Worm (Caenorhabditis elegans) whole organism, L3 larva: ENCODE data around the gene smi-1.
A peak's percentile ranks its signal among the peaks of the same experiment; 100 is the strongest.

ENCODE experiments used
- R02D3.7 ChIP-seq: fragments of 150-350 bp; optimal IDR thresholded peaks from 2 replicates; lab custom pipeline; 2014; ENCODE audit warnings: missing biosample characterization, missing genetic modification characterization
- ZK546.5 ChIP-seq: sonication (generic microtip); optimal IDR thresholded peaks from 2 replicates; lab custom pipeline; 2017; ENCODE audit warnings: missing biosample characterization, missing genetic modification characterization
- aly-2 ChIP-seq: fragments of 150-350 bp; optimal IDR thresholded peaks from 2 replicates; lab custom pipeline; 2014; ENCODE audit warnings: missing biosample characterization, missing genetic modification characterization
- ama-1 ChIP-seq: fragments of 150-350 bp; optimal IDR thresholded peaks from 2 replicates; lab custom pipeline; 2018
- ceh-16 ChIP-seq: sonication (generic microtip); optimal IDR thresholded peaks from 2 replicates; lab custom pipeline; 2017; ENCODE audit warnings: missing biosample characterization, missing genetic modification characterization
- ceh-28 ChIP-seq: fragments of 150-350 bp; optimal IDR thresholded peaks from 2 replicates; lab custom pipeline; 2014; ENCODE audit warnings: missing biosample characterization, missing genetic modification reagents, missing genetic modification characterization
- ceh-82 ChIP-seq: fragments of 150-350 bp; optimal IDR thresholded peaks from 2 replicates; lab custom pipeline; 2014; ENCODE audit warnings: missing biosample characterization, missing genetic modification characterization
- ceh-9 ChIP-seq: sonication (generic microtip); optimal IDR thresholded peaks from 2 replicates; lab custom pipeline; 2018; ENCODE audit warnings: missing biosample characterization, missing genetic modification characterization
- daf-12 ChIP-seq: fragments of 150-350 bp; optimal IDR thresholded peaks from 2 replicates; lab custom pipeline; 2014; ENCODE audit warnings: missing biosample characterization, missing genetic modification reagents, missing genetic modification characterization
- egl-27 ChIP-seq: sonication (generic microtip); optimal IDR thresholded peaks from 4 replicates; lab custom pipeline; 2017; ENCODE audit warnings: missing biosample characterization, missing genetic modification reagents, missing genetic modification characterization
- egl-5 ChIP-seq: fragments of 150-350 bp; optimal IDR thresholded peaks from 2 replicates; lab custom pipeline; 2017; ENCODE audit warnings: missing biosample characterization, missing genetic modification reagents, missing genetic modification characterization, inconsistent platforms
- elt-1 ChIP-seq: fragments of 150-350 bp; optimal IDR thresholded peaks from 2 replicates; lab custom pipeline; 2014; ENCODE audit warnings: missing biosample characterization, missing genetic modification characterization
- elt-2 ChIP-seq: sonication (generic microtip); optimal IDR thresholded peaks from 2 replicates; lab custom pipeline; 2016; ENCODE audit warnings: missing genetic modification reagents, mild to moderate bottlenecking, missing genetic modification characterization, missing compliant biosample characterization
- elt-3 ChIP-seq, 3 experiments: fragments of 150-350 bp in 1 of 3; sonication (generic microtip) in 2 of 3; optimal IDR thresholded peaks; 2 replicates in 2 of 3; 4 replicates in 1 of 3; lab custom pipeline; 2014 to 2017; ENCODE audit warnings: missing biosample characterization in 3 of 3, missing genetic modification characterization in 3 of 3
- eor-1 ChIP-seq, 2 experiments: fragments of 150-350 bp; optimal IDR thresholded peaks; 2 replicates each; lab custom pipeline; 2014 to 2018; ENCODE audit warnings: missing biosample characterization in 2 of 2, missing genetic modification characterization in 2 of 2
- fkh-10 ChIP-seq: sonication (generic microtip); optimal IDR thresholded peaks from 2 replicates; lab custom pipeline; 2017; ENCODE audit warnings: missing biosample characterization, missing genetic modification reagents, missing genetic modification characterization
- fkh-2 ChIP-seq: fragments of 150-350 bp; optimal IDR thresholded peaks from 2 replicates; lab custom pipeline; 2014; ENCODE audit warnings: missing biosample characterization, missing genetic modification reagents, missing genetic modification characterization
- fos-1 ChIP-seq: fragments of 150-350 bp; optimal IDR thresholded peaks from 2 replicates; lab custom pipeline; 2014; ENCODE audit warnings: missing biosample characterization, missing genetic modification characterization
- hmg-11 ChIP-seq: sonication (generic microtip); optimal IDR thresholded peaks from 2 replicates; lab custom pipeline; 2016; ENCODE audit warnings: missing genetic modification characterization, missing compliant biosample characterization
- jun-1 ChIP-seq: fragments of 150-350 bp; optimal IDR thresholded peaks from 2 replicates; lab custom pipeline; 2014; ENCODE audit warnings: missing biosample characterization, missing genetic modification reagents, missing genetic modification characterization
- lin-15B ChIP-seq: fragments of 150-350 bp; optimal IDR thresholded peaks from 2 replicates; lab custom pipeline; 2014; ENCODE audit warnings: missing biosample characterization, missing genetic modification characterization
- lin-39 ChIP-seq: fragments of 150-350 bp; optimal IDR thresholded peaks from 2 replicates; lab custom pipeline; 2018; ENCODE audit warnings: missing biosample characterization, missing genetic modification reagents, missing genetic modification characterization
- lsy-12 ChIP-seq: sonication (generic microtip); optimal IDR thresholded peaks from 2 replicates; lab custom pipeline; 2016; ENCODE audit warnings: mild to moderate bottlenecking, missing genetic modification characterization, missing compliant biosample characterization
- mdl-1 ChIP-seq: fragments of 150-350 bp; optimal IDR thresholded peaks from 2 replicates; lab custom pipeline; 2014; ENCODE audit warnings: missing biosample characterization, missing genetic modification characterization
- mml-1 ChIP-seq: fragments of 150-350 bp; sonication (generic microtip); optimal IDR thresholded peaks from 3 replicates; lab custom pipeline; 2014; ENCODE audit warnings: missing biosample characterization, missing genetic modification characterization
- nfya-1 ChIP-seq: sonication (generic microtip); optimal IDR thresholded peaks from 2 replicates; lab custom pipeline; 2017; ENCODE audit warnings: missing genetic modification characterization, mild to moderate bottlenecking, missing compliant biosample characterization, antibody characterized with exemption, moderate library complexity; ENCODE audit not compliant: insufficient read depth
- nhr-11 ChIP-seq: fragments of 150-350 bp; optimal IDR thresholded peaks from 2 replicates; lab custom pipeline; 2014; ENCODE audit warnings: missing biosample characterization, missing genetic modification characterization
- nhr-12 ChIP-seq: fragments of 150-350 bp; optimal IDR thresholded peaks from 2 replicates; lab custom pipeline; 2014; ENCODE audit warnings: missing biosample characterization, missing genetic modification characterization
- nhr-23 ChIP-seq: fragments of 150-350 bp; optimal IDR thresholded peaks from 2 replicates; lab custom pipeline; 2014; ENCODE audit warnings: missing biosample characterization, missing genetic modification reagents, missing genetic modification characterization
- nhr-237 ChIP-seq: fragments of 150-350 bp; optimal IDR thresholded peaks from 2 replicates; lab custom pipeline; 2014; ENCODE audit warnings: missing biosample characterization, missing genetic modification characterization
- nhr-25 ChIP-seq: sonication (generic microtip); optimal IDR thresholded peaks from 2 replicates; lab custom pipeline; 2017; ENCODE audit warnings: missing biosample characterization, missing genetic modification characterization
- nhr-28 ChIP-seq: fragments of 150-350 bp; optimal IDR thresholded peaks from 2 replicates; lab custom pipeline; 2014; ENCODE audit warnings: missing biosample characterization, missing genetic modification characterization
- nhr-43 ChIP-seq: sonication (generic microtip); optimal IDR thresholded peaks from 2 replicates; lab custom pipeline; 2016; ENCODE audit warnings: mild to moderate bottlenecking, missing genetic modification characterization, missing compliant biosample characterization; ENCODE audit not compliant: poor library complexity, severe bottlenecking
- nhr-67 ChIP-seq: fragments of 150-350 bp; optimal IDR thresholded peaks from 2 replicates; lab custom pipeline; 2014; ENCODE audit warnings: missing biosample characterization, missing genetic modification characterization
- nhr-76 ChIP-seq: fragments of 150-350 bp; sonication (generic microtip); optimal IDR thresholded peaks from 5 replicates; lab custom pipeline; 2014; ENCODE audit warnings: missing biosample characterization, missing genetic modification characterization
- nhr-77 ChIP-seq: fragments of 150-350 bp; optimal IDR thresholded peaks from 2 replicates; lab custom pipeline; 2014; ENCODE audit warnings: missing biosample characterization, missing genetic modification characterization
- pha-4 ChIP-seq: fragments of 150-350 bp; optimal IDR thresholded peaks from 2 replicates; lab custom pipeline; 2014; ENCODE audit warnings: missing biosample characterization, missing genetic modification reagents, missing genetic modification characterization
- pqm-1 ChIP-seq: fragments of 150-350 bp; optimal IDR thresholded peaks from 2 replicates; lab custom pipeline; 2017; ENCODE audit warnings: missing biosample characterization, missing genetic modification characterization, inconsistent platforms
- sea-2 ChIP-seq: fragments of 150-350 bp; sonication (generic microtip); optimal IDR thresholded peaks from 4 replicates; lab custom pipeline; 2014; ENCODE audit warnings: missing biosample characterization, missing genetic modification reagents, missing genetic modification characterization
- skn-1 ChIP-seq: fragments of 150-350 bp; optimal IDR thresholded peaks from 2 replicates; lab custom pipeline; 2014; ENCODE audit warnings: missing biosample characterization, missing genetic modification characterization
- snpc-4 ChIP-seq: fragments of 150-350 bp; optimal IDR thresholded peaks from 2 replicates; lab custom pipeline; 2014; ENCODE audit warnings: missing biosample characterization, missing genetic modification characterization
- tbx-2 ChIP-seq: sonication (generic microtip); optimal IDR thresholded peaks from 2 replicates; lab custom pipeline; 2016; ENCODE audit warnings: mild to moderate bottlenecking, missing genetic modification characterization, missing compliant biosample characterization
- unc-39 ChIP-seq: sonication (generic microtip); optimal IDR thresholded peaks from 4 replicates; lab custom pipeline; 2017; ENCODE audit warnings: missing biosample characterization, missing genetic modification characterization
- unc-62 ChIP-seq: fragments of 150-350 bp; sonication (generic microtip); optimal IDR thresholded peaks from 4 replicates; lab custom pipeline; 2014; ENCODE audit warnings: missing biosample characterization, missing genetic modification reagents, missing genetic modification characterization
- zag-1 ChIP-seq: fragments of 150-350 bp; optimal IDR thresholded peaks from 2 replicates; lab custom pipeline; 2014; ENCODE audit warnings: missing biosample characterization, missing genetic modification characterization
- ztf-11 ChIP-seq: fragments of 150-350 bp; optimal IDR thresholded peaks from 2 replicates; lab custom pipeline; 2014; ENCODE audit warnings: missing biosample characterization, missing genetic modification characterization
- ztf-4 ChIP-seq: fragments of 150-350 bp; optimal IDR thresholded peaks from 2 replicates; lab custom pipeline; 2014; ENCODE audit warnings: missing biosample characterization, missing genetic modification characterization

The smi-1 gene

DNA sequence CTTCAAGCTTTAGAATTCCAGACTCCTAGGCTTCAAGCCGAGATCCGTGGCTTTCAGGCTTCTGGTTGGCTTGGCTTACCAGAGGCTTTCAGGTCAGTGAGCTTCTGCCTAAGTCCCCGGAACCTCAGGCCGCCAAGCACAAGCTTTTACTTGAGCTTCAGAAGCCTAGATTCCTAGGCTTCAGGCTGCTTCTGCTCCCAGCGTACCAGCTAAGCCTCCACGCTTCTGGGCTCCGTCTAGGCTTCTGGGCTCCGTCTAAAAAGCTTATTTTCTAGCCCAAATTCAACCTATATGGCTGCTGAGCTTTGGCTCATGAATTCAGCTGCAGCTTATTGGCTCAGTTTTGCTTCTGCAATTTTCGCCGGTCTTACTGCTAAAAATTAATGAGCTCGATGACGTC, 47.6 kb downstream of the smi-1 start:
- TF ChIP-seq nhr-25 (tag; lab: Kevin White, UChicago) (no peak), fkh-10 (no peak), fkh-2 (tag; lab: Kevin White, UChicago) (no peak), nhr-237 (tag; lab: Kevin White, UChicago) (no peak), ztf-11 (tag; lab: Kevin White, UChicago) (no peak), hmg-11 (no peak), lsy-12 (tag; lab: Kevin White, UChicago) (no peak), skn-1 (no peak), elt-2 (tag; lab: Kevin White, UChicago) (no peak), nhr-76 (no peak), snpc-4 (tag; lab: Kevin White, UChicago) (no peak)

DNA sequence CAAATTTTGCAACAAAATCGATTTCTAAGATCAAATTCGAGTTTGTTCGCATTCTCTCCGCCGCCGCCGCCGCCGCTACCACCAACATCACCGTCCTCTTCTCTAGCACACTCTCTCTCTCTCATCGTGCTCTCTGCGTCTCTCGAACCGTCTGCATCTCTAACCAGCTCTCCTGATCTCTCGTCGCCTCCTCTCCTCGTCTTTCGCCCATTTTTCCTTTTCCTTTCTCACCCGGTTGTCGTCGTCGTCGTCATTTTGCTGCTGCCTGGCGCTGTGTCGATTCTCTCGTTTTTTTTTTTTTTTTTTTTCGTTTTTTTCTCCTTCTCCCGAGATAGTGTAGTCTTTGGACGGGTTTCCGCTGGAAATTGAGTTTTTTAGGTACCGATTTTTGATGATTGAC, 48.3 kb downstream of the smi-1 start:
- TF ChIP-seq nfya-1 (tag; lab: Kevin White, UChicago) (peak; percentile 97), ztf-4 (tag; lab: Kevin White, UChicago) (peak; percentile 7), pha-4 (tag; lab: Kevin White, UChicago) (peak; percentile 97), ztf-11 (tag; lab: Kevin White, UChicago) (no peak), fos-1 (tag; lab: Kevin White, UChicago) (peak; percentile 32), elt-1 (tag; lab: Kevin White, UChicago) (peak; percentile 86), nhr-77 (tag; lab: Kevin White, UChicago) (peak; percentile 1), ZK546.5 (tag; lab: Kevin White, UChicago) (no peak), jun-1 (tag; lab: Kevin White, UChicago) (peak; percentile 90), ceh-16 (tag; lab: Kevin White, UChicago) (no peak), elt-2 (tag; lab: Kevin White, UChicago) (peak; percentile 76), sea-2 (no peak), snpc-4 (tag; lab: Kevin White, UChicago) (peak; percentile 46), ama-1 (peak; percentile 40), daf-12 (tag; lab: Kevin White, UChicago) (no peak), hmg-11 (peak; percentile 42), elt-3 (tag; optimal IDR thresholded peaks at IDR 0.05; lab: Kevin White, UChicago) (no peak), fkh-10 (peak; percentile 82), unc-62 (GFP tag; lab: Kevin White, UChicago) (peak; percentile 83), nhr-23 (peak; percentile 97), ceh-28 (peak; percentile 85), mml-1 (tag; lab: Kevin White, UChicago) (no peak), fkh-2 (tag; lab: Kevin White, UChicago) (no peak), egl-5 (no peak), nhr-11 (peak; percentile 60), nhr-25 (tag; lab: Kevin White, UChicago) (peak; percentile 99), nhr-12 (tag; lab: Kevin White, UChicago) (no peak), nhr-28 (tag; lab: Kevin White, UChicago) (no peak), lsy-12 (tag; lab: Kevin White, UChicago) (peak; percentile 79), nhr-67 (no peak), nhr-237 (tag; lab: Kevin White, UChicago) (no peak), ceh-82 (peak; percentile 70), mdl-1 (peak; percentile 72), R02D3.7 (tag; lab: Kevin White, UChicago) (peak; percentile 73), egl-27 (tag; lab: Kevin White, UChicago) (peak; percentile 92), unc-39 (no peak), ceh-9 (no peak), nhr-43 (tag; lab: Kevin White, UChicago) (peak; percentile 97), lin-39 (peak; percentile 97), tbx-2 (tag; lab: Kevin White, UChicago) (peak; percentile 65), aly-2 (tag; lab: Kevin White, UChicago) (no peak), eor-1 (tag; optimal IDR thresholded peaks at IDR 0.05; lab: Kevin White, UChicago) (no peak), lin-15B (tag; lab: Kevin White, UChicago) (peak; percentile 51), pqm-1 (tag; lab: Kevin White, UChicago) (peak; percentile 74), nhr-76 (no peak), zag-1 (tag; lab: Kevin White, UChicago) (no peak), skn-1 (peak; percentile 70)
